Fruit fly (Drosophila melanogaster) ovary, adult (tissue): ENCODE results near the gene Lmx1a.

Experiments
- CG17801 ChIP-seq: fragments of 200-800 bp; optimal IDR thresholded peaks from 2 replicates; lab custom pipeline; 2019; ENCODE audit warnings: missing biosample characterization, mild to moderate bottlenecking, missing genetic modification characterization, moderate library complexity; ENCODE audit not compliant: partially characterized antibody

Gene Lmx1a

dm6 chr3L:12328781-12329282 lies at the start of gene Lmx1a:
Gene Lmx1a (plus strand): TSS chr3L:12329232.
- no peak for TF ChIP-seq CG17801

DNA sequence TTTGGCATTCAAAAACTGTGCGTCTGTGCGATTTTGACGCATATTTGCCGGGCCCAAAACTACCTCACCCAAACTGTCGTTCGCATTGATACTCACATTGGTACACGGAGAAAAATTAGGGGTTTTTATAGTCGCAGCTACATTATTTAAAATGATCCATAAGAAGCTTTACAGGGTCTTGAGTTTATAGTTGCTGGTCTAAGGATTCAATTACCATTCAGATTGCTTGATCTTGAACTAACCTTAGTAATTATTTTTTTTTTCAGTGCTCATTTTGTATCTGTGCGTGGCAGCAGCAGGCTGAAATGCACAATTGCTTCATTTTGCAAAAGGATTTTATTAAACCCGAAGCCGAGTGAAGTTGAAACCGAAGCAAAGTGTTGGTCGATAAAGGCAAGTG lies 41.7 kb upstream of the Lmx1a start:
- no peak for TF ChIP-seq CG17801

- TF ChIP-seq CG17801, result no peak
These were observed 39.4 kb upstream of the Lmx1a start for dm6 chr3L:12289664-12290063.

DNA sequence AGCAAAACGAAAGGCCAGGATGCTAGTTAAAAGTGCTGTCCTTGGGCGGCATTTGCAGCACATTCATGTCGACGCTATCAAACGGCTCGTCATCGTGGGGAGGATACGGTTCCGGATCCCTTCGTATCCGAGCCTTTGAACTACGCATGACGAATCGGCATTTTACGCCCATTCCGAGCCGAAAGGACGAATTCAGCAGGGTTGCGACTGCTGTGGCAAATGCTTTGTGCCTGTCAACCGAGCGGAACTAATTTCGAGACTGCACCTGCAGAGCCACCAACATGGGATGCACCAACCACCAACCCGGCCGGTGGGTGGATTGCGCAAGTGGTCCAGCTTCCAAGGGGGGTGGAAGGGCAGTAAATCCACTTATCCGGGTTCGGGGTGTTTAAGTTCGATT lies 38.5 kb upstream of the Lmx1a start:
- TF ChIP-seq CG17801, result no peak

dm6 chr3L:12294602-12295001 lies 34.4 kb upstream of the Lmx1a start:
- TF ChIP-seq CG17801, result no peak

DNA sequence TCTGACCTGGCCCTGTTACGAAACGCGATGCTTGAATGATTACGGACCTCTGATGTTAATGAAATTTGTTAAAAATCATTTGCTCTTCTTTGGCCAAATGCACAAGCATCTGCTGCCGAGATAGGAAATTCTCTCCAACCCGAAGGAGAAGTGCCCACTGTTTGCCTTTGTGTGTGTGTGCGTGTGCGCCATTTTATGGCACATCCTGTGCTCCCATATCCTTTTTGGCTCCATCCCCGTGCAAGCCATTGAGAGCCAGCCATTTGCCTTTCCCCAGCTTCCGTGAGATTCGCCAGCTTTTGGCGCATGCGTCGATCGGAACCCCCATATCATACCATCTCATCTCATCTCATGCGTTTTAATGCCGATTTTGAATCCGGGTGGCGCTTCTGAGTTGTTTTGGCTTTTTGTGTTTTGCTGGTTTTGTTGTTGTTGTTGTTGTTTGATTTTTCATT lies 32.9 kb upstream of the Lmx1a start, which contains the start of gene CG4328:
CG4328 (minus strand) TSS at position 51 of the 455 bp plus-strand sequence.
- no peak for TF ChIP-seq CG17801

dm6 chr3L:12298092-12298491 lies 30.9 kb upstream of the Lmx1a start:
- no peak for TF ChIP-seq CG17801

dm6 chr3L:12305896-12306295 lies 23.1 kb upstream of the Lmx1a start:
- TF ChIP-seq CG17801, result no peak

dm6 chr3L:12310505-12310904 lies 18.5 kb upstream of the Lmx1a start, which contains the start of gene CG44355:
Gene CG44355 (plus strand): TSS chr3L:12310805.
- TF ChIP-seq CG17801, result no peak

DNA sequence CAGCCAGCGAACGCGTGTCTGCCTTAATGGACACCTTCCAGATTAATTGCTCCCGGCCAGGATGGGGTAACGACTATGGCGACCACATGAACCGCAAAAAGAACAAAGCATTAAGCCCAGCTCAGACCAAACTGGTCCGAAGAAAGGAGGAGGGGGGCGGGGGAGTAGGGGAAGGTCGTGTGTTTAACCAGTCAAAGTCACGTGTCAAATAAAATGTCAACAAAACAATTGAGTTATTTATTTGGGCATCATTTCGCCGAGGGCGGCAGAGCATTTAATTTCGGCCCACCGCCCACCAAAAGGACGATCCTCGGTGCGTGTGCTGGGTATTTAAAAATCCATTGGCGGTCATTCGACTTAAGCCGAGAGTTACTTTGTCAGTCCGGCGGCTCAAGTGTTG lies 15.8 kb upstream of the Lmx1a start:
- no peak for TF ChIP-seq CG17801

dm6 chr3L:12319782-12320181 lies 9.2 kb upstream of the Lmx1a start:
- no peak for TF ChIP-seq CG17801

DNA sequence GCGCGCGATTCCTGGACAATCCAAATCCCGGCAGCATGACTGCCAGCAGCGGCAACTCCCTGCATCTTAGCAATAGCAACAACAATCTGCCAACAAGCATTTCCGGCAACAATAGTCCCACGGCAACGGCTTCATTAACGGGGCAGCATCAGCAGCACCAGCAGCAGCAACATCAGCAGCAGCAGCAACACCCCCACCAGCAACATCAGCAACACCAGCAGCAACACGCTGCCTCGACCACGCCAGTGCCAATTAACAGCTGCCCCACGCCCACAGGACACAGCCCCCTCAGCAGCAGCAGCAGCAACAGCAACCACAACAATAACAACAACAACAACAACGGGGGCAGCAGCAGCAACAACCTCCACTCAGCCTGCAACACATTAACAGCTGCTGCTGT lies 517 bp downstream of the Lmx1a start:
- no peak for TF ChIP-seq CG17801

DNA sequence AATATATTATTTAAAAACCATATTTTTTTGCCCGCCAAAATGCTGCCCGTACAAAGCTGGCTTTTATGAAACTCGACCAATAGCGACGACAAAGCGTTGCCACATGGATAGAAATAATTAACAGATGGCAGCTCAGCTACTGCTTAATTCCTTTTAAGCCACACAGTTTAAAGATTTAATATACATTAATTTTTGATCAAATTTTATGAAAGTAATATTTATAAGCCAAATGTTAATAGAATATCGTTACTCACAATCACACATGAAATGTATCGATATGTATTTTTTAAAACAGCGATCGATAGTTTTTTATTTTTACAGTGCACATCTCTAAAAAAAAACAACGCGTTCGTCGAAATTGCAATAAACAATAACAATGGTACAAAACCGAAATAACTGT lies 7.3 kb downstream of the Lmx1a start, which contains the start of gene CG10418:
CG10418 (plus strand) TSS at position 338 of the 400 bp plus-strand sequence.
- TF ChIP-seq CG17801, result peak; percentile 9

dm6 chr3L:12350307-12350706 lies 21.3 kb downstream of the Lmx1a start:
- TF ChIP-seq CG17801, result no peak

DNA sequence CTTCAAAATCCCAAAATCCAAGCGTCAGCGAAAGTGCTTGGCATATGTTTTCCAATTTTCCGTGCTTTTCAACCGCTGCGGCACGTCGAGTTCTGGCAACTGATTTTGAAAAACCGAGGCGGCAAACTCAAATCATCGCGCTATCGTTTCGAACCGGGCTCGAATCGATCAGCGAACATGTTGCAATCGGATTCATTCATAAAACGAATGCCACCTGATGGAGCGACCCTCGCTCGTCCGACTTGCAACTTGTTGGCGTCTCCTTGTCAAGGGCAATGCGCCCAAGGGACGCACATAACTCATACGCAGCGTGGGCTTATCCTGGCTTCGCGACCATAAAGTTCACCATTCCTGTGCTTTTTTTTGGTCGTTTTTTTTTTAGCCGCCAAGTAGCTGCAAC lies 22.4 kb downstream of the Lmx1a start, which contains the start of gene CrzR:
CrzR (minus strand) TSS at position 105 of the 400 bp plus-strand sequence.
- no peak for TF ChIP-seq CG17801

DNA sequence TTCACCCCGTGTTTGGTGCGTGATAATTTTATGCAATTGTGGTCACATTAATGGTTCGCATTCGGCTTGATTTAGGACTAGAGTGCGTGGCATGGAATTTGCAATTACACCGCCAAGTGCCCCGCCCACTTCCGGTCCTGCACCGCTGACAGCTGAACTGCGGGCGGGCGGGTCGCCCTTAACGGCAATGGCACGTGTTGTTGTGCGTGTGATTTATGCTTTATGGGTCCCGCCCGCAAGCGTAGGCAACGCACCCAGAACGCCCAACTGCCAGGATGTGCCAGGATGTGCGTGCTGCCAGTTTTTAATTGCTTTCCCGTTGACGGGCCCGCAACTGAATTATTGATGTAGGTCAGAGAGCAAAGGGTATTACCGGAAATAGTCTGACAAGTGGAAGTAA lies 34.7 kb downstream of the Lmx1a start:
- TF ChIP-seq CG17801, result no peak

- no peak for TF ChIP-seq CG17801
These were observed 45.4 kb downstream of the Lmx1a start for dm6 chr3L:12374420-12374819.

DNA sequence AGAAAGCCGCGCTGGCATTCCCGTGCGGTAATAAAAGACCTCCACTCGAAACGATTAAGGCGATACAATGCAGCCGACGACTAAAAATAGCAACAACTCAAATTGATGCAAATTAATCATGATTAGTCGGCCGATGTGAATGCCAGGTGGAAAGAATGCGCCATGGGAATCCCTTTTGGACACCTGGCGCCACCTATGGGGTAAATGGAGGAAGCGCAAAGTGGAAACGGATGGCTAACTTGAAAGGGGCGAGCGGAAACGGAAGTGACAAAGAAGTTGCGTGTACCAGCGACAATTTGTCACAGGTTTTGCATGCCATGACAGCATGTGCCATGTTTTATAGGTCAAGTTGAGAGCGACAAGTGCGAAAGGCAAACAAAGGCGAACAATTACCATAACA lies 51.6 kb downstream of the Lmx1a start:
- peak; percentile 1 for TF ChIP-seq CG17801
